Fruit fly (Drosophila melanogaster): ENCODE measurements around the gene vih.

dm6 chr3L:12456916-12457662 lies 47.0 kb upstream of the vih start:
- TF ChIP-seq pan (optimal IDR thresholded peaks at IDR 0.05) (no peak), psq (optimal IDR thresholded peaks at IDR 0.05) (no peak), Dll (optimal IDR thresholded peaks at IDR 0.05) (no peak)
